Worm (Caenorhabditis elegans): ENCODE measurements around the gene tag-314.

tag-314 gene

DNA sequence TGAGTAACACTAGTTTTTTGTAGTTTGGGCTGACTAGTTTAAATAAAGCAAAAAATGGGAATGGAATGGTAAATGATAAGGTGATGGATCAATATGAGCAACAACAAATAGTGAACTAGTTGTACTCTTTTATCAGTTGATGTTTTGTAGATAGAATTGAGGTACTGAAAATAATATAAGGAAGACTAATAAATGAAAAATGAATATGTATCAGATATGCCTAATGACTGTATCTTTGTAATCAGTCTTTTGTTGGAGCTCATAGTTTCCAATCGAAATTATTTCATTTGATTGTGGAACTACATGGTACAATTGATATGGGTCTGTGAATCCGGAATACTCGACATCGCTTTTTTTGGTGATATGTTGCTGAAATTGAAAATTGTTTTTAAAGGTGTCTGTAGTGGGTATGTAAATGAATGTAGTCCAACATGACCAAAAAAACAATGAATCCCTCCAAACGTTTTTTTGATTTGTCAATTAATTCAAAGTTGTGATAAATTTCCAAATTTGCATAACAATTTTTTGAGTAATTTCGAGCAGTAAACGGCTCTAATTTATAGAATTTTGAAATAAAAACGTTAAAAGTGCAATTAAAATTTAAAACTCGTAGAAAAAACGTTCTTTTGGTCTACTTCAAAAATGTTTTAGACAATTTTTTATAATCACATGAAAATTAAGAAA lies 18.3 kb downstream of the tag-314 start, which contains the start of gene F15H10.12:
F15H10.12 (minus strand) TSS at position 51 of the 684 bp plus-strand sequence.
- TF ChIP-seq ces-1 (GFP tag; optimal IDR thresholded peaks at IDR 0.05) (no peak), sem-2 (GFP tag; optimal IDR thresholded peaks at IDR 0.05) (no peak), ceh-83 (GFP tag; optimal IDR thresholded peaks at IDR 0.05) (no peak), elt-3 (tag; optimal IDR thresholded peaks at IDR 0.05) (no peak), ztf-11 (tag; optimal IDR thresholded peaks at IDR 0.05) (no peak), nhr-28 (tag; optimal IDR thresholded peaks at IDR 0.05) (no peak), unc-120 (tag; optimal IDR thresholded peaks at IDR 0.05; ENCODE audit: poor library complexity, severe bottlenecking) (no peak)

DNA sequence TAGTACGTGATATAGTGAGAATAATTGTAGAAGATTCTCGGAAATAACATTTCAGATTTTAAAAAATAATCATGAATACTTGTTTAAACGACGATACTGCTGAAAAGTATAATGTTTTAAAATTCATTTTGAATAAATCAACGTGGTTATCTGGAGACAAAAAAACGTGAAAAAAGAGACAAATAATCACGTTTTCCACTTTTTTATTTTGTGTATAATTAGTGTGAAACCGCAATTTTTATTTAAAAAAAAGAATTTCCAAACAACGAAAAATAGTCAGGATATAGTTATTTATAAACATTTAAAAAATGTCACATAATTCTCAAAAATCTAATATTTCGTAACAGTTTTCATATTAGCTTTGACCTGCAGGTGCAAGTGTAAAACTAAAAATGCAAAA lies 22.2 kb downstream of the tag-314 start, which contains the start of gene F15H10.7:
F15H10.7 (minus strand) TSS at position 101 of the 400 bp plus-strand sequence.
- TF ChIP-seq sem-2 (GFP tag; optimal IDR thresholded peaks at IDR 0.05) (no peak), ces-1 (GFP tag; optimal IDR thresholded peaks at IDR 0.05) (no peak), hlh-1 (tag; optimal IDR thresholded peaks at IDR 0.05) (no peak), flh-1 (GFP tag; optimal IDR thresholded peaks at IDR 0.05) (no peak), unc-120 (tag; optimal IDR thresholded peaks at IDR 0.05; ENCODE audit: poor library complexity, severe bottlenecking) (no peak), ceh-83 (GFP tag; optimal IDR thresholded peaks at IDR 0.05) (no peak), unc-62 (GFP tag; optimal IDR thresholded peaks at IDR 0.05) (no peak), pha-4 (tag; optimal IDR thresholded peaks at IDR 0.05) (no peak), ham-2 (GFP tag; optimal IDR thresholded peaks at IDR 0.05) (no peak), zip-8 (tag; optimal IDR thresholded peaks at IDR 0.05) (no peak)

DNA sequence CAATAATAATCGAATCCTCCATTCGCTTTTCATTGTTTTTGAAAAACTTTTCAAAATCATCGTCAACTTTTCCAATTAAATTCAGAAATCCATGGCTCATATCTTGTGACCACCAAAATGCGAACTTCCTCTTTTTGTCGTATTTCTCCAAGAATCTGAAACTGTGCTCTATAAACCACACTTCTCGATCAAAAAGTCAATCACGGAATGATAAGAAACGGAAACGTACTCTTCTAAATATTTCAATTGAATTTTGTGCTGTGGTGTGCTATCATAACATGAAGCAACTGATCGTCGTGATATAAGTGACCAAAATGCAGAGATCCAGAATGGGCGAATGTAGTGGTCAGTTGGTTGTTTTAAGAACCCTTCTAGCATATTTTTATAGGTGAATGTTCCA lies 23.8 kb downstream of the tag-314 start:
- TF ChIP-seq elt-3 (tag; optimal IDR thresholded peaks at IDR 0.05) (no peak), unc-120 (tag; optimal IDR thresholded peaks at IDR 0.05; ENCODE audit: poor library complexity, severe bottlenecking) (no peak), unc-39 (tag; optimal IDR thresholded peaks at IDR 0.05) (no peak), hlh-1 (tag; optimal IDR thresholded peaks at IDR 0.05) (no peak), lin-32 (GFP tag; optimal IDR thresholded peaks at IDR 0.05) (no peak), nhr-2 (tag; optimal IDR thresholded peaks at IDR 0.05) (no peak), pha-4 (tag; optimal IDR thresholded peaks at IDR 0.05) (no peak), ces-1 (GFP tag; optimal IDR thresholded peaks at IDR 0.05) (no peak), sptf-1 (tag; optimal IDR thresholded peaks at IDR 0.05) (no peak), mep-1 (tag; optimal IDR thresholded peaks at IDR 0.05) (no peak), drap-1 (GFP tag; optimal IDR thresholded peaks at IDR 0.05) (no peak), nhr-28 (tag; optimal IDR thresholded peaks at IDR 0.05) (no peak), nhr-237 (tag; optimal IDR thresholded peaks at IDR 0.05) (no peak), mls-2 (tag; optimal IDR thresholded peaks at IDR 0.05) (no peak), ceh-43 (GFP tag; optimal IDR thresholded peaks at IDR 0.05) (no peak), mab-5 (tag; optimal IDR thresholded peaks at IDR 0.05) (no peak), tbx-8 (GFP tag; optimal IDR thresholded peaks at IDR 0.05) (no peak), nhr-76 (tag; optimal IDR thresholded peaks at IDR 0.05) (no peak), nhr-12 (tag; optimal IDR thresholded peaks at IDR 0.05) (no peak)

DNA sequence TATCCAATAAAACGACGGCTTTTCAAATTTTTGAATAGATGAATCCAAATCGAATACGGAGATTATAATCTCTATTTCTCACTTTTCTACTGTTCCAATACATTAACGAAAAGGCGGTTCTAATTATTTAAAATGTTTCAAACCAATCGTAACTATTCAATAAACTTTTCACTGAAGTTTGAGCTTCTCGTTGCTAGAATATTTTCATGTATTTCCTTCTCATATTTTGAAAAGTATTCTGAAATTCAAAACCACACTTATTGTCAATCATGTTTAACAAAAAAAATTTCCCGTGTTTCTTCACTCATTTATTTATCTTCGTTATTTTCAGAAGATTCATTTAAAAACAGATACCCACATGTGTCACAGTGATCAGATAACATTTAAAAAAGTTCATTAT lies 25.7 kb downstream of the tag-314 start, which contains the start of gene F15H10.8:
F15H10.8 (minus strand) TSS at position 101 of the 400 bp plus-strand sequence.
- no peak for TF ChIP-seq unc-62 (GFP tag; optimal IDR thresholded peaks at IDR 0.05)
- TF ChIP-seq mep-1 (tag; optimal IDR thresholded peaks at IDR 0.05): no peak
- TF ChIP-seq ceh-83 (GFP tag; optimal IDR thresholded peaks at IDR 0.05): no peak
- no peak for TF ChIP-seq ztf-11 (tag; optimal IDR thresholded peaks at IDR 0.05)
- TF ChIP-seq nhr-2 (tag; optimal IDR thresholded peaks at IDR 0.05): no peak
- no peak for TF ChIP-seq ceh-39 (tag; optimal IDR thresholded peaks at IDR 0.05)
- TF ChIP-seq nhr-237 (tag; optimal IDR thresholded peaks at IDR 0.05): no peak
- no peak for TF ChIP-seq unc-39 (tag; optimal IDR thresholded peaks at IDR 0.05)
- no peak for TF ChIP-seq nhr-76 (tag; optimal IDR thresholded peaks at IDR 0.05)
- no peak for TF ChIP-seq M03D4.4 (tag; optimal IDR thresholded peaks at IDR 0.05)

DNA sequence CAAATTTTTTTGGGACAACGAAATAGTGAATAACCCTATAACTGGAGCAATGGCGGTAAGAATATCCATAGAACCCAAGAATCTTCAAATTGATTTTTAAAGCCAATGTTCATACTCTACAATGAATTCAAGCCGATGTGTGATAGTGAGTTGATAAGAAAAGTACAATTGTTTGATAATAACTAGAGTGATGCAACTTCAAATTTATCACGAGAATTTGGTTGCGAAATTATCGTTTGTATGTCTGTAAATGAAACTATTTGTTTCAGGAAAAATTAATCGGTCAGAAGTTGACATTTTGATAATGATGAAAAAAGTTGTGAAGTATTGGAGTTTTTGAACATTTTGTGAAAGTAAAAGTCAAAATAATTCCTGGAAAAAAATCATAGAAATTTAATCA lies 29.2 kb downstream of the tag-314 start:
- no peak for TF ChIP-seq ham-2 (GFP tag; optimal IDR thresholded peaks at IDR 0.05)

DNA sequence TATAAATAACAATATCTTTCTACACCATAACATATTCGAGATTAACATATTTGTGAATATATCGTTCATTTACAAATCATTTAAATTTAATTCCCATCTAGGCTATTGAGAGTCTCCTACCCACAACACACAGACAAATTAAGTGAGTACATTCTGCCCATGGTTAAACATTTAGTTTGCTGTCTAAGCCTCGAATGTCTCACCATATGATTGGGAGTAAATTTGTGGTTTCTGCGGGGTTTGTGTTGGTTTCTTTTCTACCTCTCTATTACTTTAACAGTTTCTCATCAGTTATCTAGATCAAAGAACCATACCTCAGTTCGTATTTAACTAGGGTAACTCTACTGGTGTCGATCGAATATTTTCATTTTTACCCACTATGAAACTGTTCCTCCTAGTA lies 30.1 kb downstream of the tag-314 start, which contains the start of gene ugt-2:
ugt-2 (plus strand) TSS at position 371 of the 400 bp plus-strand sequence.
- TF ChIP-seq blmp-1 (tag; optimal IDR thresholded peaks at IDR 0.05): no peak
- TF ChIP-seq unc-39 (tag; optimal IDR thresholded peaks at IDR 0.05): no peak
- TF ChIP-seq zip-8 (tag; optimal IDR thresholded peaks at IDR 0.05): no peak
- TF ChIP-seq mep-1 (tag; optimal IDR thresholded peaks at IDR 0.05): no peak
- no peak for TF ChIP-seq pha-4 (tag; optimal IDR thresholded peaks at IDR 0.05)
- TF ChIP-seq lin-13 (tag; optimal IDR thresholded peaks at IDR 0.05): no peak
- no peak for TF ChIP-seq sem-2 (GFP tag; optimal IDR thresholded peaks at IDR 0.05)
- TF ChIP-seq ceh-43 (GFP tag; optimal IDR thresholded peaks at IDR 0.05): no peak
- no peak for TF ChIP-seq ztf-11 (tag; optimal IDR thresholded peaks at IDR 0.05)
- TF ChIP-seq nhr-28 (tag; optimal IDR thresholded peaks at IDR 0.05): no peak
- TF ChIP-seq unc-62 (GFP tag; optimal IDR thresholded peaks at IDR 0.05): no peak
- no peak for TF ChIP-seq drap-1 (GFP tag; optimal IDR thresholded peaks at IDR 0.05)

Data from whole organism, mixed stage, embryonic.